Fruit fly (Drosophila melanogaster): ENCODE results near the gene bap.

DNA sequence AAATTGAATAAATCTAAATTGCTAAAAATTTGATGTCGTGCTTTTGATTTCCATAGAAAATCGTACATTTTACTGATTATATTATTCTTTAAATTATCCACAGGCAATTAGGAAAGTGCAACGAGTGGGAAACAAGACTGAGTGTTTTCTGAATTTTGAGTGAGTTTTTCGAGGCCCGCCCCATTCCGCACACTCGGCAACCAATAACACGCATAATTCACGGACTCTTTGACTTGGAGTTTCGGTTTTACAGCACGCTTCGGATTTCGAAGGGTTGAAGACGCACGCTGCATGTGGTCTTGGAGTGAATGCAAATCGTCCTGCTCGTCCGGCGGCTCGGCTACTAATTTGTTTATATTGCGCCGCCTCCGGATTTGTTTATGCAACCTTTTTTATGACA, 3.5 kb downstream of the bap start:
- TF ChIP-seq slp2 (GFP tag; optimal IDR thresholded peaks at IDR 0.05) (no peak), ato (GFP tag; IDR thresholded peaks at IDR 0.05; ENCODE audit: partially characterized antibody) (no peak), ttk (GFP tag; IDR thresholded peaks at IDR 0.05) (no peak), Oli (tag; optimal IDR thresholded peaks at IDR 0.05) (no peak), CG9817 (tag; optimal IDR thresholded peaks at IDR 0.05) (no peak)
